Fruit fly (Drosophila melanogaster): ENCODE results near the gene CG10098.

Gene CG10098

dm6 chr3R:7150544-7151406 lies 26.4 kb downstream of the CG10098 start, which contains the start of the genes gfzf and Sas-4 (continued):
- TF ChIP-seq tup (GFP tag; optimal IDR thresholded peaks at IDR 0.05) (no peak), hth (optimal IDR thresholded peaks at IDR 0.05) (no peak), CG9727 (GFP tag; optimal IDR thresholded peaks at IDR 0.05) (peak; percentile 68), Spps (tag; optimal IDR thresholded peaks at IDR 0.05) (no peak), ato (GFP tag; IDR thresholded peaks at IDR 0.05; ENCODE audit: partially characterized antibody) (no peak), CG6765 (GFP tag; optimal IDR thresholded peaks at IDR 0.05) (no peak), CG8290 (GFP tag; optimal IDR thresholded peaks at IDR 0.05) (no peak), CG8290 (tag; optimal IDR thresholded peaks at IDR 0.05) (no peak), CG8359 (GFP tag; optimal IDR thresholded peaks at IDR 0.05; ENCODE audit: borderline replicate concordance) (no peak), Hr78 (GFP tag; optimal IDR thresholded peaks at IDR 0.05) (no peak), crol (GFP tag; IDR thresholded peaks at IDR 0.05) (no peak), gt (GFP tag; IDR thresholded peaks at IDR 0.05) (0 out of 2 replicates have a peak, but pooled peaks have one; percentile 29), CG4360 (GFP tag; IDR thresholded peaks at IDR 0.05) (no peak), CG15601 (tag; optimal IDR thresholded peaks at IDR 0.05) (peak; percentile 38), Fer2 (tag; optimal IDR thresholded peaks at IDR 0.05) (peak; percentile 8), Nf-YA (GFP tag; IDR thresholded peaks at IDR 0.05) (no peak), CG18262 (tag; optimal IDR thresholded peaks at IDR 0.05) (peak; percentile 62), CG18011 (GFP tag; optimal IDR thresholded peaks at IDR 0.05) (peak; percentile 63), CG10274 (GFP tag; optimal IDR thresholded peaks at IDR 0.05) (peak; percentile 37), CG17612 (GFP tag; IDR thresholded peaks at IDR 0.05) (no peak), CG12219 (GFP tag; optimal IDR thresholded peaks at IDR 0.05) (no peak), ac (GFP tag; optimal IDR thresholded peaks at IDR 0.05) (no peak), tll (GFP tag; optimal IDR thresholded peaks at IDR 0.05) (no peak), CG8765 (GFP tag; IDR thresholded peaks at IDR 0.05) (peak; percentile 35; the same call in 1 of the 2 replicates), danr (GFP tag; IDR thresholded peaks at IDR 0.05) (no peak), CG10543 (GFP tag; optimal IDR thresholded peaks at IDR 0.05) (peak; percentile 57), Mrtf (GFP tag; IDR thresholded peaks at IDR 0.05) (0 out of 3 replicates have a peak, but pooled peaks have one; percentile 37), CG1647 (GFP tag; optimal IDR thresholded peaks at IDR 0.05) (no peak), Optix (GFP tag; IDR thresholded peaks at IDR 0.05) (peak; percentile 44; the same call in 1 of the 3 replicates), Sry-β (GFP tag; optimal IDR thresholded peaks at IDR 0.05) (no peak), gsb-n (tag; optimal IDR thresholded peaks at IDR 0.05) (no peak), HLH54F (GFP tag; optimal IDR thresholded peaks at IDR 0.05) (peak; percentile 57), CG16779 (GFP tag; IDR thresholded peaks at IDR 0.05) (no peak), HmgZ (tag; optimal IDR thresholded peaks at IDR 0.05) (peak; percentile 19), Elba2 (GFP tag; optimal IDR thresholded peaks at IDR 0.05) (no peak), CG4730 (GFP tag; IDR thresholded peaks at IDR 0.05) (no peak), bowl (GFP tag; IDR thresholded peaks at IDR 0.05) (no peak), Dip3 (GFP tag; optimal IDR thresholded peaks at IDR 0.05) (peak; percentile 59), Meics (GFP tag; optimal IDR thresholded peaks at IDR 0.05) (peak; percentile 51), oc (tag; optimal IDR thresholded peaks at IDR 0.05) (no peak), prd (optimal IDR thresholded peaks at IDR 0.05) (no peak), prd (GFP tag; IDR thresholded peaks at IDR 0.05) (peak; percentile 71; the same call in 2 of the 3 replicates), Ets97D (GFP tag; optimal IDR thresholded peaks at IDR 0.05) (no peak), Chrac-16 (GFP tag; optimal IDR thresholded peaks at IDR 0.05) (peak; percentile 69), Deaf1 (tag; optimal IDR thresholded peaks at IDR 0.05) (no peak), Aef1 (GFP tag; IDR thresholded peaks at IDR 0.05) (peak; percentile 73), sqz (GFP tag; optimal IDR thresholded peaks at IDR 0.05) (no peak), Mes4 (GFP tag; optimal IDR thresholded peaks at IDR 0.05) (no peak), Oaz (GFP tag; IDR thresholded peaks at IDR 0.05) (no peak), CG11085 (GFP tag; IDR thresholded peaks at IDR 0.05) (peak; percentile 68)
